Fruit fly (Drosophila melanogaster) whole organism, embryonic: ENCODE data around the gene Notum.

Source experiments
- C15 ChIP-seq: fragments of 200-800 bp; sonication (Bioruptor generic); IDR thresholded peaks from 3 replicates; pipeline ENCODE4 v1.3.6; 2022; ENCODE audit warnings: missing biosample characterization, missing genetic modification characterization
- CG10267 ChIP-seq: fragments of 200-800 bp; sonication (Bioruptor generic); optimal IDR thresholded peaks from 2 replicates; lab custom pipeline; 2018; ENCODE audit warnings: missing biosample characterization, mild to moderate bottlenecking, missing genetic modification characterization, moderate library complexity
- CG10565 ChIP-seq: fragments of 200-800 bp; sonication (Bioruptor generic); optimal IDR thresholded peaks from 3 replicates; lab custom pipeline; 2016; ENCODE audit warnings: missing biosample characterization, mild to moderate bottlenecking, missing genetic modification characterization
- CG10979 ChIP-seq: fragments of 200-800 bp; sonication (Bioruptor generic); optimal IDR thresholded peaks from 2 replicates; lab custom pipeline; 2018; ENCODE audit warnings: missing biosample characterization, mild to moderate bottlenecking, missing genetic modification characterization, moderate library complexity
- CG12391 ChIP-seq: fragments of 200-800 bp; sonication (Bioruptor generic); optimal IDR thresholded peaks from 3 replicates; lab custom pipeline; 2018; ENCODE audit warnings: missing biosample characterization, mild to moderate bottlenecking, missing genetic modification characterization, moderate library complexity
- CG14050 ChIP-seq: fragments of 200-800 bp; sonication (Bioruptor generic); IDR thresholded peaks from 3 replicates; pipeline ENCODE4 v1.3.6; 2022; ENCODE audit warnings: missing biosample characterization, missing genetic modification characterization
- CG14441 ChIP-seq: fragments of 200-800 bp; sonication (Bioruptor generic); IDR thresholded peaks from 2 replicates; pipeline ENCODE4 v1.3.6; 2022; ENCODE audit warnings: missing biosample characterization, missing genetic modification characterization
- CG15601 ChIP-seq: fragments of 200-800 bp; sonication (Bioruptor generic); optimal IDR thresholded peaks from 3 replicates; lab custom pipeline; 2019; ENCODE audit warnings: missing biosample characterization, mild to moderate bottlenecking, missing genetic modification characterization, moderate library complexity
- CG15696 ChIP-seq: fragments of 200-800 bp; sonication (Bioruptor generic); optimal IDR thresholded peaks from 2 replicates; lab custom pipeline; 2019; ENCODE audit warnings: missing biosample characterization, mild to moderate bottlenecking, missing genetic modification characterization, moderate library complexity
- CG16779 ChIP-seq: fragments of 200-800 bp; sonication (Bioruptor generic); IDR thresholded peaks from 2 replicates; pipeline ENCODE4 v1.3.6; 2022; ENCODE audit warnings: missing biosample characterization, missing genetic modification characterization
- CG17829 ChIP-seq: fragments of 200-800 bp; optimal IDR thresholded peaks from 2 replicates; lab custom pipeline; 2019; ENCODE audit warnings: missing biosample characterization, mild to moderate bottlenecking, missing genetic modification characterization, moderate library complexity
- CG18011 ChIP-seq: fragments of 200-800 bp; sonication (Bioruptor generic); optimal IDR thresholded peaks from 2 replicates; lab custom pipeline; 2017; ENCODE audit warnings: missing biosample characterization, missing genetic modification characterization, mild to moderate bottlenecking, moderate library complexity, missing genotype
- CG18262 ChIP-seq: fragments of 200-800 bp; optimal IDR thresholded peaks from 3 replicates; lab custom pipeline; 2019; ENCODE audit warnings: missing biosample characterization, mild to moderate bottlenecking, missing genetic modification characterization, moderate library complexity
- CG1832 ChIP-seq: fragments of 200-800 bp; sonication (Bioruptor generic); optimal IDR thresholded peaks from 2 replicates; lab custom pipeline; 2017; ENCODE audit warnings: missing biosample characterization, mild to moderate bottlenecking, missing genetic modification characterization, inconsistent platforms
- CG2678 ChIP-seq: fragments of 200-800 bp; sonication (Bioruptor generic); optimal IDR thresholded peaks from 3 replicates; lab custom pipeline; 2019; ENCODE audit warnings: missing biosample characterization, mild to moderate bottlenecking, missing genetic modification characterization, moderate library complexity
- CG2712 ChIP-seq: fragments of 200-800 bp; optimal IDR thresholded peaks from 3 replicates; lab custom pipeline; 2019; ENCODE audit warnings: missing biosample characterization, mild to moderate bottlenecking, missing genetic modification characterization, moderate library complexity
- CG31441 ChIP-seq: fragments of 200-800 bp; sonication (Bioruptor generic); IDR thresholded peaks from 2 replicates; pipeline ENCODE4 v1.3.6; 2022; ENCODE audit warnings: missing biosample characterization, missing genetic modification characterization
- CG33557 ChIP-seq: fragments of 200-800 bp; sonication (Bioruptor generic); optimal IDR thresholded peaks from 2 replicates; lab custom pipeline; 2019; ENCODE audit warnings: missing biosample characterization, mild to moderate bottlenecking, missing genetic modification characterization, moderate library complexity
- CG3838 ChIP-seq: fragments of 200-800 bp; sonication (Bioruptor generic); optimal IDR thresholded peaks from 3 replicates; lab custom pipeline; 2016; ENCODE audit warnings: missing biosample characterization, missing genetic modification characterization
- CG3995 ChIP-seq: fragments of 200-800 bp; sonication (Bioruptor generic); optimal IDR thresholded peaks from 3 replicates; lab custom pipeline; 2016; ENCODE audit warnings: missing biosample characterization, missing genetic modification characterization
- CG8388 ChIP-seq: fragments of 200-800 bp; sonication (Bioruptor generic); optimal IDR thresholded peaks from 2 replicates; lab custom pipeline; 2019; ENCODE audit warnings: missing biosample characterization, mild to moderate bottlenecking, missing genetic modification characterization, moderate library complexity
- CG9727 ChIP-seq: fragments of 200-800 bp; sonication (Bioruptor generic); optimal IDR thresholded peaks from 3 replicates; lab custom pipeline; 2017; ENCODE audit warnings: missing biosample characterization, mild to moderate bottlenecking, missing genetic modification characterization
- CG9797 ChIP-seq: fragments of 200-800 bp; sonication (Bioruptor generic); optimal IDR thresholded peaks from 3 replicates; lab custom pipeline; 2018; ENCODE audit warnings: missing biosample characterization, mild to moderate bottlenecking, missing genetic modification characterization
- Hand ChIP-seq: fragments of 200-800 bp; sonication (Bioruptor generic); optimal IDR thresholded peaks from 2 replicates; lab custom pipeline; 2017; ENCODE audit warnings: mild to moderate bottlenecking, missing biosample characterization, missing genetic modification reagents, missing genetic modification characterization
- HmgZ ChIP-seq: fragments of 200-800 bp; sonication (Bioruptor generic); optimal IDR thresholded peaks from 2 replicates; lab custom pipeline; 2018; ENCODE audit warnings: missing biosample characterization, mild to moderate bottlenecking, missing genetic modification characterization
- Hr3 ChIP-seq: fragments of 200-800 bp; sonication (Bioruptor generic); optimal IDR thresholded peaks from 3 replicates; lab custom pipeline; 2016; ENCODE audit warnings: missing biosample characterization, missing genetic modification characterization
- Rfx ChIP-seq: fragments of 200-800 bp; sonication (Bioruptor generic); IDR thresholded peaks from 2 replicates; pipeline ENCODE4 v1.3.6; 2022; ENCODE audit warnings: missing biosample characterization, missing genetic modification characterization
- Six4 ChIP-seq: fragments of 200-800 bp; sonication (Bioruptor generic); optimal IDR thresholded peaks from 2 replicates; lab custom pipeline; 2016; ENCODE audit warnings: missing biosample characterization, missing genetic modification characterization
- Sry-δ ChIP-seq: fragments of 200-800 bp; sonication (Bioruptor generic); optimal IDR thresholded peaks from 2 replicates; lab custom pipeline; 2016; ENCODE audit warnings: missing biosample characterization, missing genetic modification characterization
- Ssrp ChIP-seq: fragments of 200-800 bp; sonication (Bioruptor generic); optimal IDR thresholded peaks from 2 replicates; lab custom pipeline; 2018; ENCODE audit warnings: missing biosample characterization, mild to moderate bottlenecking, missing genetic modification characterization, moderate library complexity
- bsh ChIP-seq, 2 experiments: fragments of 200-800 bp; sonication (Bioruptor generic); optimal IDR thresholded peaks; 2 replicates each; lab custom pipeline; 2017 to 2018; ENCODE audit warnings: mild to moderate bottlenecking in 2 of 2, missing biosample characterization in 2 of 2, missing genetic modification characterization in 2 of 2, moderate library complexity in 1 of 2
- dysf ChIP-seq: fragments of 200-800 bp; sonication (Bioruptor generic); IDR thresholded peaks from 3 replicates; pipeline ENCODE4 v1.3.6; 2022; ENCODE audit warnings: missing biosample characterization, missing genetic modification characterization
- fu2 ChIP-seq: fragments of 200-800 bp; sonication (Bioruptor generic); optimal IDR thresholded peaks from 2 replicates; lab custom pipeline; 2016; ENCODE audit warnings: missing biosample characterization, missing genetic modification characterization
- grau ChIP-seq: fragments of 200-800 bp; optimal IDR thresholded peaks from 3 replicates; lab custom pipeline; 2019; ENCODE audit warnings: missing biosample characterization, mild to moderate bottlenecking, missing genetic modification characterization, moderate library complexity
- hbn ChIP-seq: fragments of 200-800 bp; sonication (Bioruptor generic); IDR thresholded peaks from 2 replicates; pipeline ENCODE4 v1.3.6; 2022; ENCODE audit warnings: missing biosample characterization, missing genetic modification characterization; ENCODE audit not compliant: partially characterized antibody
- kni ChIP-seq: fragments of 200-800 bp; sonication (Bioruptor generic); optimal IDR thresholded peaks from 3 replicates; lab custom pipeline; 2017; ENCODE audit warnings: mild to moderate bottlenecking, missing biosample characterization, missing genetic modification reagents, missing genetic modification characterization
- lbe ChIP-seq: fragments of 200-800 bp; sonication (Bioruptor generic); optimal IDR thresholded peaks from 2 replicates; lab custom pipeline; 2016; ENCODE audit warnings: missing biosample characterization, mild to moderate bottlenecking, missing genetic modification characterization
- lola ChIP-seq, 3 experiments: fragments of >200 bp in 2 of 3; fragments of 200-800 bp in 1 of 3; sonication (Bioruptor generic) in 1 of 3; optimal IDR thresholded peaks; 2 replicates each; lab custom pipeline; 2017 to 2019; ENCODE audit warnings: missing biosample characterization in 3 of 3, missing genetic modification characterization in 3 of 3, mild to moderate bottlenecking in 1 of 3, moderate library complexity in 1 of 3
- nmo ChIP-seq: fragments of 200-800 bp; sonication (Bioruptor generic); optimal IDR thresholded peaks from 2 replicates; lab custom pipeline; 2018; ENCODE audit warnings: missing biosample characterization, mild to moderate bottlenecking, missing genetic modification characterization, moderate library complexity
- p53 ChIP-seq: fragments of 200-800 bp; sonication (Bioruptor generic); optimal IDR thresholded peaks from 2 replicates; lab custom pipeline; 2016; ENCODE audit warnings: missing biosample characterization, missing genetic modification characterization
- pan ChIP-seq, 4 experiments: fragments of >200 bp in 3 of 4; fragments of 200-800 bp in 1 of 4; sonication (Bioruptor generic) in 1 of 4; optimal IDR thresholded peaks in 3 of 4; IDR thresholded peaks in 1 of 4; 2 replicates each; pipeline versions ENCODE4 v1.3.6 to Lab custom; 2017 to 2022; ENCODE audit warnings: missing biosample characterization in 2 of 4, missing genetic modification characterization in 2 of 4, mixed read lengths in 1 of 4
- pnt ChIP-seq: fragments of 200-800 bp; sonication (Bioruptor generic); optimal IDR thresholded peaks from 3 replicates; lab custom pipeline; 2016; ENCODE audit warnings: missing biosample characterization, missing genetic modification characterization
- rib ChIP-seq: fragments of 200-800 bp; sonication (Bioruptor generic); IDR thresholded peaks from 2 replicates; pipeline ENCODE4 v1.3.6; 2022; ENCODE audit warnings: missing biosample characterization, missing genetic modification characterization
- row ChIP-seq: fragments of 200-800 bp; sonication (Bioruptor generic); IDR thresholded peaks from 3 replicates; pipeline ENCODE4 v1.3.6; 2022; ENCODE audit warnings: missing biosample characterization, missing genetic modification characterization
- sqz ChIP-seq: fragments of 200-800 bp; sonication (Bioruptor generic); optimal IDR thresholded peaks from 3 replicates; lab custom pipeline; 2018; ENCODE audit warnings: missing biosample characterization, mild to moderate bottlenecking, missing genetic modification characterization
- tx ChIP-seq: fragments of 200-800 bp; sonication (Bioruptor generic); optimal IDR thresholded peaks from 2 replicates; lab custom pipeline; 2016; ENCODE audit warnings: missing biosample characterization, missing genetic modification characterization
- vvl ChIP-seq: fragments of 200-800 bp; sonication (Bioruptor generic); IDR thresholded peaks from 2 replicates; pipeline ENCODE4 v1.3.6; 2022; ENCODE audit warnings: missing biosample characterization, missing genetic modification characterization

Notum gene

dm6 chr3L:16015765-16016760 is 7.2 kb upstream of the Notum start (continued):
- TF ChIP-seq p53 (GFP tag; lab: Kevin White, UChicago) (no peak), CG10565 (no peak), CG14050 (GFP tag; lab: Robert Waterston, UW) (no peak), CG2678 (tag; lab: Kevin White, UChicago) (peak; percentile 19), Six4 (GFP tag; lab: Kevin White, UChicago) (peak; percentile 1), sqz (GFP tag; lab: Kevin White, UChicago) (no peak), CG1832 (GFP tag; lab: Kevin White, UChicago) (peak; percentile 6), CG33557 (GFP tag; lab: Kevin White, UChicago) (peak; percentile 47), C15 (GFP tag; lab: Robert Waterston, UW) (no peak), CG18011 (no peak), CG9797 (GFP tag; lab: Kevin White, UChicago) (no peak), lola (GFP tag; optimal IDR thresholded peaks at IDR 0.05; lab: Kevin White, UChicago) (peak in 1 of 3 experiments; percentile 69), CG3838 (GFP tag; lab: Kevin White, UChicago) (no peak), CG10979 (tag; lab: Kevin White, UChicago) (peak; percentile 80), fu2 (no peak), Ssrp (tag; lab: Kevin White, UChicago) (peak; percentile 21), vvl (0 out of 2 replicates have a peak, but pooled peaks have one; percentile 19), CG31441 (GFP tag; lab: Robert Waterston, UW) (peak; percentile 58; the same call in 1 of the 2 replicates), pan (optimal IDR thresholded peaks at IDR 0.05; lab: Kevin White, UChicago) (peak in 1 of 2 experiments; percentile 21), pan (GFP tag; optimal IDR thresholded peaks at IDR 0.05 in 1 of 2, IDR thresholded peaks at IDR 0.05 in 1 of 2) (peak in 1 of 2 experiments; percentile 36), CG15696 (tag; lab: Kevin White, UChicago) (peak; percentile 51), lbe (GFP tag; lab: Kevin White, UChicago) (peak; percentile 5), CG10267 (tag; lab: Kevin White, UChicago) (peak; percentile 67), CG12391 (tag; lab: Kevin White, UChicago) (peak; percentile 42), kni (no peak), Hr3 (GFP tag; lab: Kevin White, UChicago) (no peak), row (GFP tag; lab: Robert Waterston, UW) (no peak), hbn (GFP tag; lab: Robert Waterston, UW) (no peak), HmgZ (tag; lab: Kevin White, UChicago) (no peak), tx (no peak), pnt (GFP tag; lab: Kevin White, UChicago) (no peak), rib (GFP tag; lab: Robert Waterston, UW) (no peak), Rfx (GFP tag; lab: Robert Waterston, UW) (no peak), Hand (GFP tag; lab: Kevin White, UChicago) (no peak), Sry-δ (GFP tag; lab: Kevin White, UChicago) (no peak), grau (tag; lab: Kevin White, UChicago) (peak; percentile 13), CG8388 (GFP tag; lab: Kevin White, UChicago) (peak; percentile 37), CG2712 (tag; lab: Kevin White, UChicago) (peak; percentile 79), CG15601 (tag; lab: Kevin White, UChicago) (peak; percentile 8), CG3995 (no peak), CG14441 (GFP tag; lab: Robert Waterston, UW) (no peak), CG16779 (no peak), CG17829 (tag; lab: Kevin White, UChicago) (peak; percentile 74), CG18262 (peak; percentile 87), bsh (GFP tag; optimal IDR thresholded peaks at IDR 0.05; lab: Kevin White, UChicago) (peak in 1 of 2 experiments; percentile 32), CG9727 (GFP tag; lab: Kevin White, UChicago) (peak; percentile 45), dysf (GFP tag; lab: Robert Waterston, UW) (0 out of 3 replicates have a peak, but pooled peaks have one; percentile 21), nmo (GFP tag; lab: Kevin White, UChicago) (peak; percentile 56)
